Fruit fly (Drosophila melanogaster) ovary, adult (tissue): ENCODE results near the gene CG17738.

Source experiments
- CG17801 ChIP-seq: fragments of 200-800 bp; optimal IDR thresholded peaks from 2 replicates; lab custom pipeline; 2019; ENCODE audit warnings: missing biosample characterization, mild to moderate bottlenecking, missing genetic modification characterization, moderate library complexity; ENCODE audit not compliant: partially characterized antibody

The CG17738 gene

DNA sequence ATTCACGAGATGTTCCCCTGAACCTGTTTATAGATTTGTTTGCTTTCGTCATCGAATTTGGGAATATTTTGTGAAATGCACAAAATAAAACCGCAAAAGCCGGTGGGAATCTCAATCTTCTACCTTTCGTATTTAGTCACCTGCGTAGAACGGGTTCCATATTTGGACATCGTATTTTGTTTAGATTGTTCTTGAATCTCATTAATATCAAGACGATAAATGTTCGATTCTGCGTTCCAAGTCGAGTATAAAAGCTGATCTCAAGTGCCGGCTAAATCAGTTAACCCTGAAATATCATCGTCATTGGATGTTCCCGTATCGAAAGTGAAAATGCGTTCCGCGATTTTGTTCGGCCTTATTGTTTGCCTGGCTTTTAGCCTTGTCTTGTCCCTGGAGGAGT is at the start of gene CG17738:
Gene CG17738 (plus strand): TSS at position 301 of the 400 bp plus-strand sequence.
- no peak for TF ChIP-seq CG17801 (GFP tag; lab: Kevin White, UChicago)

DNA sequence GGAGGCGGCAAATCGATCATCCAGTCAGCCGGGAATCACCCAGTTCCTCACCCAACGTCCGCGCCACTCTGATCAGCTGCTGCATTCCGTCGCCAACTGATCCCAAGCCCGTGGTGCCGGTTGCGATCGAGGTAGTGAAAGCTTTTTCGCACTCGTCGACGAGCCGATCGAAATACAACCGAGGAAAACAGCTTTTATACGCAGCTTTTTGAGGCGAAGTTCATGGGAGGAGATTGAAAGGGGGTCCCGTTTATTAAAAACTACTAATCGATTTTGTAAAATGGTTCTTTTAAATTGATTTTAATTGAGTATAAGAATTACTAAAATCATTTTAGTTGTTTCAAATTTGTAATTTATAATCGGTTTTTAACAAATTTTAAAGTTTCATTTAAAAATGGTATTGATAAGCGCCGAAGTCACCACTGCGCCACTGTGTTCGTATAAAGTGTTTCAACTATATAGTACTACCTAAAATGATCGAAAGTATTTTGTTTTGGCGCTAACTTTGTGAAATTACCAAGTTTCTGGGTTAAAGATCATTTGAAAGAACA is 49.2 kb upstream of the CG17738 start, which contains the start of gene CG4860:
Gene CG4860 (minus strand): TSS at position 99 of the 551 bp plus-strand sequence.
- peak; percentile 80 for TF ChIP-seq CG17801 (GFP tag; lab: Kevin White, UChicago)

DNA sequence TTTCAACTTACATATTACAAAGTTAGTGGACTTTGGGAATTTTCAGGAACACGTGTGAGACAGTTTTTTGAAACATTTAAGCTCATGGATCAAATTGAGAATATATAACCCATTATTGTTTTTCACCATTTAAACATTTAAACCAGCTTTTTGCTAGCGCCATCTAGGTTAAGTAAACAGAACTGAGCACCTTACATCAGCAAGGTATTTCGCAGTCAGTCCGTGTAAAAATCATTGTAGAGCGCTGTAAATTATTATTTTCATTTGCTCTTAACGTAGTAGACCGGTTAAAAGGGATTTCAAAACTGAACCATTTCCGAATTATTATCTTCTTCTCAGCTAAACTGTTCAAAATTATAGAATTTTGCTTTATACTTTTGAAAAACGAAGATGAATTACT is 48.6 kb upstream of the CG17738 start, which contains the start of gene Rsbp15:
Gene Rsbp15 (plus strand): TSS at position 295 of the 400 bp plus-strand sequence.
- TF ChIP-seq CG17801 (GFP tag; lab: Kevin White, UChicago): no peak

DNA sequence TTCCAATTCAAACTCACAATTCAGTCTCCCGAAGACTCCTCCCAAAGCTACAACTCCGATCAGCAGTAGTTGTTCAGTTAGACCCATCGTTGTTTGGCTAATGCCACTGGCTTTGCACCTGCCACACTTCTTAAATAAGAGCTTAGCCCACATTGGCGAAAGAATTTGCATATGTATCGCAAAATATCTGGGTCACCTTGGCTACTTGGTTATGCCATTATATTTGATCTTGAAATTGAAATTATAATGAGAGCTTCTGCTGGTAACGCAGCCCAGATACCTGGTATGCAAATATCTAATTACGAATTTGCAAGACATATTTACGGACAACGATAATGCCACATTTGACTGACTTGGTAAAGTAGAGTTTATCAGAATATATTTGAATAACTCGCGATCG is 45.8 kb upstream of the CG17738 start, which contains the start of gene CG17404:
Gene CG17404 (minus strand): TSS at position 101 of the 400 bp plus-strand sequence.
- no peak for TF ChIP-seq CG17801 (GFP tag; lab: Kevin White, UChicago)

DNA sequence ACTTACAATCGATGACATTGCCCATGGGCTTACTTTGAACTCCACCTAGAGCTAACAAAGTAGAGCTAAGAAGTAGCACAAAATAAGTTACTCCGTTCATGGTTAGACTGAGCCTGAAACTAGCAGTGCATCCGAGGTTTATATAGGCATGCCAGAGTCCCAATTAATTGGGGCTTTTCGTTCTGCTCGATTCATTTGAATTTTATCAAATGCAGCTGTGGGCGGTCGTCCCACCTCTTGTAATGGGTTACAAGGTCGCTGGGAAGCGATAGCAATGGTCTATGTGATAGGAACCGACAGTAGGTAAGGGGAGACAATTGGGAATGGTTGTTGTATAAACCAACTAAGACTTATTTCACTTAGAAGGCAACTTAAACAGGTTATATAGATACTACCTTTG is 44.5 kb upstream of the CG17738 start, which contains the start of gene CG12256:
Gene CG12256 (minus strand): TSS at position 101 of the 400 bp plus-strand sequence.
- TF ChIP-seq CG17801 (GFP tag; lab: Kevin White, UChicago): no peak

DNA sequence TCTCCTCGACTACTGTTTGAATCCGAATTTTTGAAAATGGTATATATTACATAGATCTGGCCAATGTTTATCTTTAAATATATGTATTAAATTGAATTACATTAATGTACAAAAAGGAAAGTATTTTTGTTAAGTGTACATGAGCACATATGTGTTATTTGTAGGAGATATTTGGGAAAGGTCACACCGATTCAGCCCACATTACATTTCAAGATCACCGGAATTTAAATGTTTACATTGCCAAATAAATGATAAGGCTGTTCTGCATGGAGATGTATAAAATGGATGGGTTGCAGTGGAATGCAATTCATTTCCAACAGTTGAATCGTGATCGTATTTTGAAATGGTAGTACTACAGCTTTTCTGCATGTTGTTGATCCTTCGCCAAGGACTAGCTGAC is 41.6 kb upstream of the CG17738 start, which contains the start of gene CG3916:
Gene CG3916 (plus strand): TSS at position 301 of the 400 bp plus-strand sequence.
- no peak for TF ChIP-seq CG17801 (GFP tag; lab: Kevin White, UChicago)

DNA sequence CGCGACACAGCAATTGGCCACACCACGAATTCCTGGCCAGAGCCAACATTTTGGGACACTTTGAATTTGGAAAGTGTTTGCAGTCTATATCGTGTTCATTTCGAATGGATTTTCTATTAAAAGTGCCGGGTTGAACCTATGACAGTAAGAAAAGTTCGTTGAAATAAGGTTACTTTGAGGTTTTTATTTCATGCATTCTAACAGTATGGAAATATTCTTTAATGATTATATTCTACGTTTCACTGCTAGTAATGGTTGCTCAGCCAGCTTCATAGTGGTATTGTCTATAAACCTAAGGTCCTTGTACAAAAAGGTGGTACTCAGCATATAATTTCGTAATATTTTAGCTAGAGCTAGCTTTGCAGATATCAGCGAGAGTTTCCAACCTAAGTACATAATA is 38.1 kb upstream of the CG17738 start, which contains the start of gene Pglym87:
Gene Pglym87 (minus strand): TSS at position 101 of the 400 bp plus-strand sequence.
- no peak for TF ChIP-seq CG17801 (GFP tag; lab: Kevin White, UChicago)

DNA sequence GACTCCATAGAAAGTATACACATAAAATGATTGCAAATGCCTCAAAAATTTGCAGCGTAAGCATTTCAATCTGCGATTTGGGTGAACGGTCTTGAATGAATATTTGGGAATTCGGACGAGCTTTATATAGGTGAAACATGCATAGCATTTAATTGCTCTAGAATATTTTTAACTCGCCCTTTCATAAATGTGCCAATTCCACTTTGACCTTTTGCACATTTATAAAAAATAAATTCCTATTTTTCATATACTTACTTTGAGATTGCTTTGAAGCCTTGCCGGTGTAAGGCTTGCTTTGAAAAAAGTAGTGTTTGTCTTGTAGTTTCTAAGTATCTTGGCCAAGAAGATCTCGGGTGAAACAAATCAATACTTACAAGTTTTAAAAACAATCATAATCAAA is 36.1 kb upstream of the CG17738 start, which contains the start of gene Cyp313a5:
Gene Cyp313a5 (minus strand): TSS at position 101 of the 400 bp plus-strand sequence.
- no peak for TF ChIP-seq CG17801 (GFP tag; lab: Kevin White, UChicago)

DNA sequence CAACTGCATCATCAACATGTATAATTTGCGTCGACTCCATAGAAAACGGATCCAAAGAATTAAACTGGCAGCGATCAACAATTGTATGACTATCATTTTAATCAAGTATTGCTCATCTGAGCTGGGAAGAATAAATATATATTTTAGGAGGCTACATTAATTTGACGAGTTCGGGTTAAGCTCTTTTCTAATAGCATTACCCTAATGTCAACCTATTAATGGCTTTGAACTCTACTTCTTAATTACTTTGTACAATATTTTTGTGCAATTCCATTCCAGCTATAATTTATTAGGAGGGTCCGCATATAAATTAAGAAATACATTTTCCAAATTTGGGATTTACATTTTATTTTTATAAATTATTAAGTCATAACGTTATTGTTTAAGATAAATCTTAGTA is 33.9 kb upstream of the CG17738 start, which contains the start of gene Cyp313a2:
Gene Cyp313a2 (minus strand): TSS at position 101 of the 400 bp plus-strand sequence.
- no peak for TF ChIP-seq CG17801 (GFP tag; lab: Kevin White, UChicago)

DNA sequence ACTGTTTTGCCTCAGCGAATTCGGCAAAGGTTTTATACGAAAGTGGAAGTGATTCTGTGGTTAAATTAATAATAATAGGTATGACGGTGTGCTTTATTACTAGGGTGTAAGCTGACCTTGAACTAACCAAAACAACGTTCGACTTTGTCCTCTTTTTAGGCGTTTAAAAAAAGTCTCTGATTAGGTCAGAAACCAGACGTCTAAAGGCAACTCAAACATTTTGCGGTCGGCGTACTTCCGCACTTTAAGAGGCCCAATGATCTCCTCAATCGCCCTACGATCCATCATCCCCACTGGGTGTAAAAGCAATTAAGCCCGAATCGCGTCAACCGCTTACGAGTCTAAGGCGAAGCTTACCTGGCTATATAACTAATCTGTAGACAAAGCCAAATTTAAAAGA is 31.5 kb upstream of the CG17738 start, which contains the start of gene Cyp313a3:
Gene Cyp313a3 (minus strand): TSS at position 101 of the 400 bp plus-strand sequence.
- no peak for TF ChIP-seq CG17801 (GFP tag; lab: Kevin White, UChicago)

DNA sequence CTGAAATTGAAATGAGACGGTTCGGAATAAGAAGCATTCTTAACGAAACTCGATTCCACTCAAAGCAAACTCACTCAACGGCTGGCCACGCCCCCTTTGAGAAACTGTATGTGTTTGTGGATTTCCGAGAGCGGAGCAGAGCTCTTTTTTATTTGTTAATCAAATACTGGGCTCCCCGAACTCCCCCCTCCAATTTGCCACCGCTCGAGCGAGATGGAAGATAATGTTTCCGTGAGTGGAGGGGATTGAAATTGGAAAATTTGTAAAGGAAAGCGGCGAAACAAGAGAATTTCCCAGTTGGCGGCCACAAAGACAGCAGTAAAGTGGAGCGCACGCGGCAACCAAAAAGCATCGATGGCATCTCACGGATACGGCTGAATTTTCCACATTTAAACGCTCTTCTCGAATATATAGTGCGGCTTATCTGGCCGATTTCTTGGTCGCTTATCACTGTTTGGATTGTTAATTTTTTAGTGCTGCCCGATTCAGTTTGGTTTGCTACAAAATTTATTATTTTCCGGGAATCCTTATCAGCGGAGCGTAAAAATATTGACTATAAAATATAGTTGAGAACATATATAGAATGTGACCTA is 26.1 kb upstream of the CG17738 start:
- TF ChIP-seq CG17801 (GFP tag; lab: Kevin White, UChicago): no peak

DNA sequence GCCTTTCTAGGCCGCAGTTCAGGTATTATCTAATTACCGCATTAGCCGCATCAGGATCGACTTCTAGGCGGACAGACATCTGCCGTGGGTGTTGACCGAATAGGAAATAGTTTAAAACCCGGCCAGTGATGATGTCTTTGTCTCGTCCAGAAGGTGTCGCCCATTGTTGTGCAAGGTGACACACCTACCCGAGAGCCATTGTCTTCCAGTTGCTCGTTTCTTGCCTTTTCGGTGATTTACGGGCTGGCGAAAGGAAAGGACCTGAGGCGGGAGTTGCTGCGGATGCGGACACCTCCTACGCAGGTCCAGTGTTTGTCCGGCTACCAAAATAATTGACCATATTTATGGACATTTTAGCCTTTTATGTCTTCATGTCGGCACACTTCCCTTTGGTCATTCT is 22.4 kb upstream of the CG17738 start:
- TF ChIP-seq CG17801 (GFP tag; lab: Kevin White, UChicago): no peak

DNA sequence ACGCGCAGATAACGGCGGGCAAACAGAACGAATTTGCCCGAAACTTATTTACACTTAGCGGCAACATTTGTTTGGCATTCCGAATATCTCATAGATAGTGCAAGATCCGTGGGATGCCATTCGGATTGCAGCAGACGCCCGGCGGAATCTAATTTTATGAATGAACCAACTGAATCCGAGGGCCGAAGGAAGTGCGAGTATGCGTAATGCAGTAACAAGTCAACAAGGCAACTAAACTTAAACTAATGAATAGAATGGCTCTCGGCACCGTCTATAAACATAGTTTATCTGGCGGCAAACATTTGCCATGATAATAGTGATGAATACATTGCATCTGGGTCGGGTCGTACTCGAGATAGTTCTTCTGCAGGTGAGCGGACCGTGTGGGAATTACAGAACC is 20.5 kb upstream of the CG17738 start:
- no peak for TF ChIP-seq CG17801 (GFP tag; lab: Kevin White, UChicago)

DNA sequence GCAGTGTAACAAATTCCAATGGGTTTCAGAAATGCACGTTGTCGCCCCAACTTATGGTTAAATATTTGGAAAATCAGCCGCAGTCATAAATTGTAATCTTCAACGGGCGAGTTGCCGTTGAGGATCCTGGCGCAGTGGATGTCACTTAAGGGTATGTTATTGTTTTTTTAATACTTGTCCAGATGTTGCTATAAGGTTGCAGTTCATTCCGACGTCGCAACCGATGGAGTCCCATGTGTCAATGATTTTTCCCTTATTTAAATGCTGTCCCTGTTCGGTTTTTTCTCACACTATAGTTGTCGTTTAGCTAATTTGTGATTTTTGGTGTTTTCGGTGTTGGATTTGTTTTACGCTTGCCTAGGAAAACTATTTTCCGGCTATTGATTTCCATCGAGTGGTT is 19.2 kb upstream of the CG17738 start:
- TF ChIP-seq CG17801 (GFP tag; lab: Kevin White, UChicago): no peak

DNA sequence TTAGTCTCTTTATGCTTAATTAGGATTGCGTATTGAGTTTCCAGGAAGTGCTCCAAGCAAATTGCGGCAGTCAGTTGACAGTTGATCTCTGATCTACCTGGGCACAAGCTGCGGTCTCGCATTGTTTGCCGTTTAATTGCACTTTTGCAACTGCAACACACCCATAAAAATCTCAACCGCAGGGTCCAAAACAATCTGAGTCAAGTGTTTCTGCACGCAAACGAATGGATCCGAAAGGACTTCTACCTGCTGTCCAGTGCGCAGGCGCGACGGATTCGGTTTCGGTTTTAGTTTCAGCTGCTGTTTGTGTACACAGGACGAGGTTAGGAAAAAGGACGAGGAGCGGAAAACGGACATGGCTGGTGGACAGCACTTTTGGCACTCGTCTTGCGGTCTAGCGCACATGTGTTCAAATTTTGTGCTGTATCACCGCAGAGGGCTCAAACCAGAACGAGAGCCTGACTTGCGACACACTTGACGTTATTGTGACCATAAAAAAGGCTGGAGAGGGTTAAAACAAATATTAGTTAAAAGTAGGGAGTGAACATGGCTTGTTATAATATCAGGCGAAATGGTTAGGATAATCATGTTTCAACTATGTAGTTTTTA is 18.1 kb upstream of the CG17738 start:
- TF ChIP-seq CG17801 (GFP tag; lab: Kevin White, UChicago): no peak
